Worm (Caenorhabditis elegans) whole organism, late embryonic: ENCODE measurements around the gene tin-9.1.

Source experiments
- C08G9.2 ChIP-seq: sonication (generic microtip); optimal IDR thresholded peaks from 2 replicates; lab custom pipeline; 2016; ENCODE audit warnings: mild to moderate bottlenecking, missing genetic modification characterization, moderate library complexity, missing compliant biosample characterization
- F13H6.1 ChIP-seq: sonication (generic microtip); optimal IDR thresholded peaks from 2 replicates; lab custom pipeline; 2016; ENCODE audit warnings: missing genetic modification characterization, missing compliant biosample characterization
- K02D7.2 ChIP-seq: sonication (generic microtip); optimal IDR thresholded peaks from 2 replicates; lab custom pipeline; 2017; ENCODE audit warnings: mild to moderate bottlenecking, missing genetic modification characterization, missing compliant biosample characterization
- K09A11.1 ChIP-seq: sonication (generic microtip); optimal IDR thresholded peaks from 2 replicates; lab custom pipeline; 2017; ENCODE audit warnings: antibody characterized with exemption, mild to moderate bottlenecking, missing genetic modification characterization, missing compliant biosample characterization; ENCODE audit not compliant: insufficient read depth
- T23F11.4 ChIP-seq: fragments of 200-800 bp; sonication (Bioruptor generic); optimal IDR thresholded peaks from 2 replicates; lab custom pipeline; 2018; ENCODE audit warnings: mild to moderate bottlenecking, missing genetic modification characterization, missing compliant biosample characterization
- Y22D7AL.16 ChIP-seq: sonication (generic microtip); optimal IDR thresholded peaks from 2 replicates; lab custom pipeline; 2016; ENCODE audit warnings: missing genetic modification characterization, missing compliant biosample characterization
- ahr-1 ChIP-seq: sonication (generic microtip); optimal IDR thresholded peaks from 2 replicates; lab custom pipeline; 2016; ENCODE audit warnings: missing genetic modification characterization, missing compliant biosample characterization
- ama-1 ChIP-seq: fragments of 150-350 bp; optimal IDR thresholded peaks from 2 replicates; lab custom pipeline; 2014
- ceh-18 ChIP-seq: sonication (generic microtip); optimal IDR thresholded peaks from 2 replicates; lab custom pipeline; 2016; ENCODE audit warnings: missing genetic modification characterization, missing compliant biosample characterization
- ceh-19 ChIP-seq: fragments of 200-800 bp; sonication (Bioruptor generic); optimal IDR thresholded peaks from 2 replicates; lab custom pipeline; 2018; ENCODE audit warnings: mild to moderate bottlenecking, missing genetic modification characterization, missing compliant biosample characterization
- ceh-22 ChIP-seq: sonication (generic microtip); optimal IDR thresholded peaks from 2 replicates; lab custom pipeline; 2017; ENCODE audit warnings: missing biosample characterization, missing genetic modification characterization
- ceh-45 ChIP-seq: fragments of 200-800 bp; sonication (Bioruptor generic); IDR thresholded peaks from 2 replicates; pipeline ENCODE4 v1.3.6; 2022; ENCODE audit warnings: missing genetic modification reagents, missing genetic modification characterization, missing compliant biosample characterization
- ceh-48 ChIP-seq: sonication (generic microtip); optimal IDR thresholded peaks from 2 replicates; lab custom pipeline; 2016; ENCODE audit warnings: missing genetic modification characterization, inconsistent platforms, missing compliant biosample characterization
- dmd-4 ChIP-seq: sonication (generic microtip); optimal IDR thresholded peaks from 2 replicates; lab custom pipeline; 2016; ENCODE audit warnings: borderline replicate concordance, missing genetic modification characterization, missing compliant biosample characterization
- dve-1 ChIP-seq: sonication (generic microtip); optimal IDR thresholded peaks from 2 replicates; lab custom pipeline; 2017; ENCODE audit warnings: antibody characterized with exemption, mild to moderate bottlenecking, missing genetic modification characterization, missing compliant biosample characterization
- elt-2 ChIP-seq: sonication (generic microtip); optimal IDR thresholded peaks from 2 replicates; lab custom pipeline; 2016; ENCODE audit warnings: missing genetic modification reagents, missing genetic modification characterization, missing compliant biosample characterization
- eyg-1 ChIP-seq: sonication (generic microtip); optimal IDR thresholded peaks from 2 replicates; lab custom pipeline; 2016; ENCODE audit warnings: missing genotype, missing genetic modification characterization, missing compliant biosample characterization
- fkh-6 ChIP-seq: sonication (generic microtip); optimal IDR thresholded peaks from 2 replicates; lab custom pipeline; 2016; ENCODE audit warnings: missing genetic modification characterization, missing compliant biosample characterization
- gmeb-2 ChIP-seq: sonication (generic microtip); optimal IDR thresholded peaks from 2 replicates; lab custom pipeline; 2016; ENCODE audit warnings: missing genetic modification characterization, inconsistent platforms, missing compliant biosample characterization
- hlh-13 ChIP-seq: fragments of 200-800 bp; sonication (Bioruptor generic); optimal IDR thresholded peaks from 2 replicates; lab custom pipeline; 2018; ENCODE audit warnings: mild to moderate bottlenecking, missing genetic modification characterization, missing compliant biosample characterization
- hlh-15 ChIP-seq: sonication (generic microtip); optimal IDR thresholded peaks from 2 replicates; lab custom pipeline; 2016; ENCODE audit warnings: missing genetic modification characterization, missing compliant biosample characterization
- hlh-30 ChIP-seq: sonication (generic microtip); optimal IDR thresholded peaks from 2 replicates; lab custom pipeline; 2017; ENCODE audit warnings: antibody characterized with exemption, missing genetic modification characterization, missing compliant biosample characterization; ENCODE audit not compliant: insufficient read depth
- hlh-6 ChIP-seq: sonication (generic microtip); optimal IDR thresholded peaks from 2 replicates; lab custom pipeline; 2016; ENCODE audit warnings: missing genotype, missing genetic modification characterization, missing compliant biosample characterization
- hlh-8 ChIP-seq: sonication (generic microtip); optimal IDR thresholded peaks from 2 replicates; lab custom pipeline; 2016; ENCODE audit warnings: missing genotype, missing genetic modification characterization, missing compliant biosample characterization
- lim-6 ChIP-seq: sonication (generic microtip); optimal IDR thresholded peaks from 2 replicates; lab custom pipeline; 2016; ENCODE audit warnings: missing genetic modification characterization, missing compliant biosample characterization
- lin-11 ChIP-seq: fragments of 200-800 bp; sonication (Bioruptor generic); optimal IDR thresholded peaks from 2 replicates; lab custom pipeline; 2018; ENCODE audit warnings: mild to moderate bottlenecking, missing genetic modification characterization, missing compliant biosample characterization
- madf-2 ChIP-seq: sonication (generic microtip); optimal IDR thresholded peaks from 2 replicates; lab custom pipeline; 2017; ENCODE audit warnings: missing genetic modification characterization, missing compliant biosample characterization
- nfya-1 ChIP-seq: sonication (generic microtip); optimal IDR thresholded peaks from 2 replicates; lab custom pipeline; 2017; ENCODE audit warnings: missing genetic modification characterization, mild to moderate bottlenecking, missing compliant biosample characterization, antibody characterized with exemption, moderate library complexity
- nhr-11 ChIP-seq: fragments of 150-350 bp; optimal IDR thresholded peaks from 2 replicates; lab custom pipeline; 2014; ENCODE audit warnings: missing biosample characterization, missing genetic modification characterization
- nhr-232 ChIP-seq: sonication (generic microtip); optimal IDR thresholded peaks from 2 replicates; lab custom pipeline; 2016; ENCODE audit warnings: missing genetic modification characterization, missing compliant biosample characterization
- odd-2 ChIP-seq: sonication (generic microtip); optimal IDR thresholded peaks from 2 replicates; lab custom pipeline; 2017; ENCODE audit warnings: antibody characterized with exemption, mild to moderate bottlenecking, missing genetic modification characterization, missing compliant biosample characterization
- pag-3 ChIP-seq: sonication (generic microtip); optimal IDR thresholded peaks from 2 replicates; lab custom pipeline; 2016; ENCODE audit warnings: missing compliant biosample characterization, missing genetic modification characterization, borderline replicate concordance
- pax-1 ChIP-seq: fragments of 150-350 bp; optimal IDR thresholded peaks from 2 replicates; lab custom pipeline; 2014; ENCODE audit warnings: missing biosample characterization, missing genetic modification characterization
- pha-4 ChIP-seq: fragments of 150-350 bp; optimal IDR thresholded peaks from 2 replicates; lab custom pipeline; 2018; ENCODE audit warnings: missing biosample characterization, missing genetic modification reagents, missing genetic modification characterization
- pros-1 ChIP-seq: fragments of 150-350 bp; optimal IDR thresholded peaks from 2 replicates; lab custom pipeline; 2014; ENCODE audit warnings: missing biosample characterization, missing genetic modification reagents, missing genetic modification characterization
- ref-2 ChIP-seq: sonication (generic microtip); optimal IDR thresholded peaks from 2 replicates; lab custom pipeline; 2016; ENCODE audit warnings: missing genetic modification characterization, missing compliant biosample characterization
- rnt-1 ChIP-seq: sonication (generic microtip); optimal IDR thresholded peaks from 2 replicates; lab custom pipeline; 2016; ENCODE audit warnings: missing genetic modification characterization, missing compliant biosample characterization
- sox-4 ChIP-seq: sonication (generic microtip); optimal IDR thresholded peaks from 2 replicates; lab custom pipeline; 2017; ENCODE audit warnings: mild to moderate bottlenecking, missing genetic modification characterization, inconsistent platforms, missing compliant biosample characterization
- tbx-2 ChIP-seq: sonication (generic microtip); optimal IDR thresholded peaks from 2 replicates; lab custom pipeline; 2016; ENCODE audit warnings: missing genetic modification characterization, missing compliant biosample characterization
- tbx-7 ChIP-seq: sonication (generic microtip); optimal IDR thresholded peaks from 2 replicates; lab custom pipeline; 2016; ENCODE audit warnings: missing genotype, missing genetic modification characterization, missing compliant biosample characterization
- ttx-3 ChIP-seq: sonication (generic microtip); optimal IDR thresholded peaks from 2 replicates; lab custom pipeline; 2016; ENCODE audit warnings: missing genetic modification reagents, missing genetic modification characterization, missing compliant biosample characterization
- unc-3 ChIP-seq, 2 experiments: fragments of 200-800 bp in 1 of 2; sonication (Bioruptor generic) in 1 of 2; sonication (generic microtip) in 1 of 2; conservative IDR thresholded peaks in 1 of 2; optimal IDR thresholded peaks in 1 of 2; 2 replicates each; pipeline versions ENCODE4 v1.3.6 to Lab custom; 2016 to 2022; ENCODE audit warnings: missing compliant biosample characterization in 2 of 2, missing genetic modification characterization in 2 of 2, missing genetic modification reagents in 1 of 2
- unc-42 ChIP-seq: sonication (generic microtip); optimal IDR thresholded peaks from 2 replicates; lab custom pipeline; 2016; ENCODE audit warnings: missing genotype, missing genetic modification characterization, missing compliant biosample characterization
- zip-5 ChIP-seq: sonication (generic microtip); optimal IDR thresholded peaks from 2 replicates; lab custom pipeline; 2016; ENCODE audit warnings: missing genetic modification characterization, missing compliant biosample characterization

The tin-9.1 gene

ce11 chrIV:7046641-7047361 is 2.4 kb upstream of the tin-9.1 start:
- no peak for TF ChIP-seq Y22D7AL.16 (tag; lab: Kevin White, UChicago)
- no peak for TF ChIP-seq hlh-8
- no peak for TF ChIP-seq hlh-13
- no peak for TF ChIP-seq tbx-2 (tag; lab: Kevin White, UChicago)
- TF ChIP-seq unc-3 (GFP tag; conservative IDR thresholded peaks at IDR 0.05; lab: Robert Waterston, UW) = no peak
- TF ChIP-seq unc-3 (tag; optimal IDR thresholded peaks at IDR 0.05; lab: Kevin White, UChicago) = no peak
- no peak for TF ChIP-seq hlh-15
- no peak for TF ChIP-seq madf-2
- no peak for TF ChIP-seq pax-1 (tag; lab: Kevin White, UChicago)
- TF ChIP-seq nhr-11 (tag; lab: Kevin White, UChicago) = no peak
- no peak for TF ChIP-seq lin-11 (tag; lab: Kevin White, UChicago)
- TF ChIP-seq nfya-1 (tag; lab: Kevin White, UChicago) = no peak
- no peak for TF ChIP-seq pag-3 (tag; lab: Kevin White, UChicago)

- TF ChIP-seq ref-2 (tag; lab: Kevin White, UChicago) (no peak), elt-2 (tag; lab: Kevin White, UChicago) (peak; percentile 19)
These were observed 1.0 kb upstream of the tin-9.1 start for ce11 chrIV:7045362-7045936.

ce11 chrIV:7043430-7043829 is 972 bp downstream of the tin-9.1 start:
- TF ChIP-seq lin-11 (tag; lab: Kevin White, UChicago) = no peak
- TF ChIP-seq zip-5 (tag; lab: Kevin White, UChicago) = no peak
- no peak for TF ChIP-seq C08G9.2 (tag; lab: Kevin White, UChicago)
- no peak for TF ChIP-seq nhr-232
- no peak for TF ChIP-seq ama-1
- no peak for TF ChIP-seq ceh-18 (tag; lab: Kevin White, UChicago)
- no peak for TF ChIP-seq F13H6.1 (tag; lab: Kevin White, UChicago)
- no peak for TF ChIP-seq ceh-19 (GFP tag; lab: Kevin White, UChicago)
- TF ChIP-seq unc-42 (tag; lab: Kevin White, UChicago) = no peak
- no peak for TF ChIP-seq pros-1 (tag; lab: Kevin White, UChicago)
- TF ChIP-seq gmeb-2 (tag; lab: Kevin White, UChicago) = no peak
- TF ChIP-seq ahr-1 (tag; lab: Kevin White, UChicago) = no peak
- no peak for TF ChIP-seq tbx-7 (tag; lab: Kevin White, UChicago)
- no peak for TF ChIP-seq ceh-48 (tag; lab: Kevin White, UChicago)
- TF ChIP-seq pha-4 (tag; lab: Kevin White, UChicago) = no peak
- no peak for TF ChIP-seq sox-4 (tag; lab: Kevin White, UChicago)
- TF ChIP-seq ceh-45 = no peak

- peak; percentile 36 for TF ChIP-seq fkh-6
- TF ChIP-seq pha-4 (tag; lab: Kevin White, UChicago) = no peak
- TF ChIP-seq hlh-6 (tag; lab: Kevin White, UChicago) = no peak
- TF ChIP-seq hlh-8 = peak; percentile 44
- no peak for TF ChIP-seq K02D7.2 (tag; lab: Kevin White, UChicago)
- TF ChIP-seq dmd-4 (tag; lab: Kevin White, UChicago) = no peak
- TF ChIP-seq unc-42 (tag; lab: Kevin White, UChicago) = peak; percentile 45
- peak; percentile 44 for TF ChIP-seq ttx-3 (tag; lab: Kevin White, UChicago)
- TF ChIP-seq elt-2 (tag; lab: Kevin White, UChicago) = peak; percentile 80
- TF ChIP-seq dve-1 (tag; lab: Kevin White, UChicago) = no peak
- no peak for TF ChIP-seq ceh-22 (tag; lab: Kevin White, UChicago)
- no peak for TF ChIP-seq ama-1
- TF ChIP-seq hlh-15 = no peak
- TF ChIP-seq rnt-1 (tag; lab: Kevin White, UChicago) = peak; percentile 8
- TF ChIP-seq T23F11.4 = no peak
- TF ChIP-seq hlh-30 (tag; lab: Kevin White, UChicago) = peak; percentile 71
- TF ChIP-seq pros-1 (tag; lab: Kevin White, UChicago) = no peak
- TF ChIP-seq odd-2 (tag; lab: Kevin White, UChicago) = peak; percentile 16
- TF ChIP-seq eyg-1 (tag; lab: Kevin White, UChicago) = no peak
- peak; percentile 53 for TF ChIP-seq K09A11.1 (tag; lab: Kevin White, UChicago)
- TF ChIP-seq lim-6 = no peak
These were observed 4.7 kb downstream of the tin-9.1 start, which contains the start of the genes cogc-2 and klp-18 for ce11 chrIV:7039476-7040261. cogc-2 (minus strand) TSS chrIV:7039580. klp-18 (plus strand) TSS chrIV:7040211.
